Fruit fly (Drosophila melanogaster) whole organism, embryonic: ENCODE results near the gene lectin-37Db.

ENCODE experiments used
- ATbp ChIP-seq: fragments of 200-800 bp; sonication (Bioruptor generic); optimal IDR thresholded peaks from 2 replicates; lab custom pipeline; 2017; ENCODE audit warnings: missing biosample characterization, mild to moderate bottlenecking, missing genetic modification characterization, missing genetic modification reagents
- B-H1 ChIP-seq: fragments of 200-800 bp; sonication (Bioruptor generic); IDR thresholded peaks from 3 replicates; pipeline ENCODE4 v1.3.6; 2022; ENCODE audit warnings: missing biosample characterization, missing genetic modification characterization
- Bgb ChIP-seq: fragments of 200-800 bp; sonication (Bioruptor generic); IDR thresholded peaks from 2 replicates; pipeline ENCODE4 v1.3.6; 2022; ENCODE audit warnings: missing biosample characterization, missing genetic modification characterization; ENCODE audit not compliant: partially characterized antibody
- CG10366 ChIP-seq: fragments of 200-800 bp; sonication (Bioruptor generic); IDR thresholded peaks from 2 replicates; pipeline ENCODE4 v1.3.6; 2022; ENCODE audit warnings: missing biosample characterization, missing genetic modification characterization
- CG10462 ChIP-seq: fragments of 200-800 bp; sonication (Bioruptor generic); optimal IDR thresholded peaks from 2 replicates; lab custom pipeline; 2016; ENCODE audit warnings: missing biosample characterization, missing genetic modification characterization
- CG10565 ChIP-seq: fragments of 200-800 bp; sonication (Bioruptor generic); optimal IDR thresholded peaks from 3 replicates; lab custom pipeline; 2016; ENCODE audit warnings: missing biosample characterization, mild to moderate bottlenecking, missing genetic modification characterization
- CG10654 ChIP-seq: fragments of 200-800 bp; sonication (Bioruptor generic); optimal IDR thresholded peaks from 2 replicates; lab custom pipeline; 2016; ENCODE audit warnings: missing biosample characterization, missing genetic modification characterization
- CG11723 ChIP-seq: fragments of 200-800 bp; sonication (Bioruptor generic); optimal IDR thresholded peaks from 2 replicates; lab custom pipeline; 2017; ENCODE audit warnings: missing biosample characterization, mild to moderate bottlenecking, missing genetic modification characterization
- CG12299 ChIP-seq: fragments of 200-800 bp; sonication (Bioruptor generic); optimal IDR thresholded peaks from 2 replicates; lab custom pipeline; 2018; ENCODE audit warnings: missing biosample characterization, mild to moderate bottlenecking, missing genetic modification characterization
- CG13296 ChIP-seq: fragments of 200-800 bp; sonication (Bioruptor generic); optimal IDR thresholded peaks from 3 replicates; lab custom pipeline; 2018; ENCODE audit warnings: missing biosample characterization, mild to moderate bottlenecking, missing genetic modification characterization
- CG14050 ChIP-seq: fragments of 200-800 bp; sonication (Bioruptor generic); IDR thresholded peaks from 3 replicates; pipeline ENCODE4 v1.3.6; 2022; ENCODE audit warnings: missing biosample characterization, missing genetic modification characterization
- CG1529 ChIP-seq: fragments of 200-800 bp; sonication (Bioruptor generic); optimal IDR thresholded peaks from 3 replicates; lab custom pipeline; 2018; ENCODE audit warnings: missing biosample characterization, missing genetic modification characterization
- CG16813 ChIP-seq: fragments of 200-800 bp; sonication (Bioruptor generic); IDR thresholded peaks from 3 replicates; pipeline ENCODE4 v1.3.6; 2022; ENCODE audit warnings: missing biosample characterization, missing genetic modification characterization; ENCODE audit not compliant: partially characterized antibody
- CG16863 ChIP-seq: fragments of 200-800 bp; sonication (Bioruptor generic); optimal IDR thresholded peaks from 3 replicates; lab custom pipeline; 2016; ENCODE audit warnings: missing biosample characterization, missing genetic modification characterization
- CG18619 ChIP-seq: fragments of 200-800 bp; sonication (Bioruptor generic); optimal IDR thresholded peaks from 3 replicates; lab custom pipeline; 2017; ENCODE audit warnings: missing biosample characterization, mild to moderate bottlenecking, missing genetic modification characterization
- CG33557 ChIP-seq: fragments of 200-800 bp; sonication (Bioruptor generic); optimal IDR thresholded peaks from 2 replicates; lab custom pipeline; 2019; ENCODE audit warnings: missing biosample characterization, mild to moderate bottlenecking, missing genetic modification characterization, moderate library complexity
- CG4282 ChIP-seq: fragments of 200-800 bp; sonication (Bioruptor generic); optimal IDR thresholded peaks from 2 replicates; lab custom pipeline; 2016; ENCODE audit warnings: missing biosample characterization, missing genetic modification characterization
- CG6683 ChIP-seq: fragments of 200-800 bp; sonication (Bioruptor generic); optimal IDR thresholded peaks from 2 replicates; lab custom pipeline; 2017; ENCODE audit warnings: missing biosample characterization, mild to moderate bottlenecking, missing genetic modification characterization, missing genetic modification reagents
- CG6791 ChIP-seq: fragments of 200-800 bp; sonication (Bioruptor generic); IDR thresholded peaks from 3 replicates; pipeline ENCODE4 v1.3.6; 2022; ENCODE audit warnings: missing biosample characterization, missing genetic modification characterization; ENCODE audit not compliant: partially characterized antibody
- CG7745 ChIP-seq: fragments of 200-800 bp; sonication (Bioruptor generic); optimal IDR thresholded peaks from 2 replicates; lab custom pipeline; 2018; ENCODE audit warnings: missing biosample characterization, mild to moderate bottlenecking, missing genetic modification characterization, moderate library complexity
- CG7839 ChIP-seq: fragments of 200-800 bp; sonication (Bioruptor generic); optimal IDR thresholded peaks from 3 replicates; lab custom pipeline; 2018; ENCODE audit warnings: missing biosample characterization, mild to moderate bottlenecking, missing genetic modification characterization, moderate library complexity
- CG7987 ChIP-seq: fragments of 200-800 bp; sonication (Bioruptor generic); optimal IDR thresholded peaks from 2 replicates; lab custom pipeline; 2018; ENCODE audit warnings: missing biosample characterization, mild to moderate bottlenecking, missing genetic modification characterization, moderate library complexity
- CG9876 ChIP-seq: fragments of 200-800 bp; sonication (Bioruptor generic); optimal IDR thresholded peaks from 2 replicates; lab custom pipeline; 2016; ENCODE audit warnings: missing biosample characterization, missing genetic modification characterization
- CHES-1-like ChIP-seq: fragments of 200-800 bp; sonication (Bioruptor generic); optimal IDR thresholded peaks from 2 replicates; lab custom pipeline; 2016; ENCODE audit warnings: missing biosample characterization, missing genetic modification characterization
- D19B ChIP-seq: fragments of 200-800 bp; sonication (Bioruptor generic); optimal IDR thresholded peaks from 2 replicates; lab custom pipeline; 2017; ENCODE audit warnings: missing biosample characterization, mild to moderate bottlenecking, missing genetic modification characterization
- HLH4C ChIP-seq: fragments of 200-800 bp; sonication (Bioruptor generic); IDR thresholded peaks from 3 replicates; pipeline ENCODE4 v1.3.6; 2022; ENCODE audit warnings: missing biosample characterization, missing genetic modification characterization; ENCODE audit not compliant: partially characterized antibody
- Hmx ChIP-seq: fragments of 200-800 bp; sonication (Bioruptor generic); optimal IDR thresholded peaks from 2 replicates; lab custom pipeline; 2016; ENCODE audit warnings: missing biosample characterization, missing genetic modification characterization
- Hr51 ChIP-seq, 2 experiments: fragments of 200-800 bp; sonication (Bioruptor generic); optimal IDR thresholded peaks; 2 replicates in 1 of 2; 3 replicates in 1 of 2; lab custom pipeline; 2016 to 2018; ENCODE audit warnings: missing biosample characterization in 2 of 2, missing genetic modification characterization in 2 of 2, mild to moderate bottlenecking in 1 of 2, moderate library complexity in 1 of 2
- NC2β ChIP-seq: fragments of 200-800 bp; sonication (Bioruptor generic); optimal IDR thresholded peaks from 2 replicates; lab custom pipeline; 2016; ENCODE audit warnings: missing biosample characterization, missing genetic modification characterization
- NFAT ChIP-seq: fragments of 200-800 bp; sonication (Bioruptor generic); IDR thresholded peaks from 2 replicates; pipeline ENCODE4 v1.3.6; 2022; ENCODE audit warnings: missing biosample characterization, missing genetic modification characterization
- Sry-β ChIP-seq: fragments of 200-800 bp; sonication (Bioruptor generic); optimal IDR thresholded peaks from 2 replicates; lab custom pipeline; 2018; ENCODE audit warnings: missing biosample characterization, mild to moderate bottlenecking, missing genetic modification characterization, moderate library complexity
- Xrp1 ChIP-seq: fragments of 200-800 bp; sonication (Bioruptor generic); IDR thresholded peaks from 2 replicates; pipeline ENCODE4 v1.3.6; 2022; ENCODE audit warnings: missing biosample characterization, missing genetic modification characterization
- al ChIP-seq: fragments of 200-800 bp; sonication (Bioruptor generic); IDR thresholded peaks from 2 replicates; pipeline ENCODE4 v1.3.6; 2022; ENCODE audit warnings: missing biosample characterization, missing genetic modification characterization
- az2 ChIP-seq: fragments of 200-800 bp; sonication (Bioruptor generic); optimal IDR thresholded peaks from 3 replicates; lab custom pipeline; 2016; ENCODE audit warnings: missing biosample characterization, missing genetic modification characterization
- bigmax ChIP-seq: fragments of 200-800 bp; sonication (Bioruptor generic); optimal IDR thresholded peaks from 2 replicates; lab custom pipeline; 2018; ENCODE audit warnings: missing biosample characterization, mild to moderate bottlenecking, missing genetic modification characterization
- chif ChIP-seq, 2 experiments: fragments of 200-800 bp; sonication (Bioruptor generic); optimal IDR thresholded peaks; 3 replicates each; lab custom pipeline; 2016; ENCODE audit warnings: missing biosample characterization in 2 of 2, missing genetic modification characterization in 2 of 2
- crp ChIP-seq, 2 experiments: fragments of 200-800 bp; sonication (Bioruptor generic); optimal IDR thresholded peaks; 2 replicates in 1 of 2; 3 replicates in 1 of 2; lab custom pipeline; 2017; ENCODE audit warnings: missing biosample characterization in 2 of 2, missing genetic modification characterization in 2 of 2, mild to moderate bottlenecking in 1 of 2, moderate library complexity in 1 of 2
- emc ChIP-seq: fragments of 200-800 bp; sonication (Bioruptor generic); optimal IDR thresholded peaks from 2 replicates; lab custom pipeline; 2016; ENCODE audit warnings: missing biosample characterization, missing genetic modification characterization
- ems ChIP-seq: fragments of 200-800 bp; sonication (Bioruptor generic); optimal IDR thresholded peaks from 3 replicates; lab custom pipeline; 2016; ENCODE audit warnings: missing biosample characterization, missing genetic modification characterization
- gce ChIP-seq: fragments of 200-800 bp; sonication (Bioruptor generic); IDR thresholded peaks from 3 replicates; pipeline ENCODE4 v1.3.6; 2022; ENCODE audit warnings: missing biosample characterization, missing genetic modification characterization
- h ChIP-seq: fragments of >200 bp; optimal IDR thresholded peaks from 2 replicates; lab custom pipeline; 2017
- mirr ChIP-seq: fragments of 200-800 bp; sonication (Bioruptor generic); optimal IDR thresholded peaks from 3 replicates; lab custom pipeline; 2018; ENCODE audit warnings: missing biosample characterization, mild to moderate bottlenecking, missing genetic modification characterization
- org-1 ChIP-seq: fragments of 200-800 bp; sonication (Bioruptor generic); optimal IDR thresholded peaks from 2 replicates; lab custom pipeline; 2017; ENCODE audit warnings: missing biosample characterization, missing genetic modification characterization
- phol ChIP-seq: fragments of 200-800 bp; sonication (Bioruptor generic); optimal IDR thresholded peaks from 3 replicates; lab custom pipeline; 2018; ENCODE audit warnings: missing biosample characterization, mild to moderate bottlenecking, missing genetic modification characterization, moderate library complexity
- sens-2 ChIP-seq: fragments of 200-800 bp; sonication (Bioruptor generic); IDR thresholded peaks from 2 replicates; pipeline ENCODE4 v1.3.6; 2022; ENCODE audit warnings: missing biosample characterization, missing genetic modification characterization
- slp2 ChIP-seq: fragments of 200-800 bp; sonication (Bioruptor generic); optimal IDR thresholded peaks from 2 replicates; lab custom pipeline; 2016; ENCODE audit warnings: missing biosample characterization, missing genetic modification characterization
- sr ChIP-seq: fragments of 200-800 bp; sonication (Bioruptor generic); IDR thresholded peaks from 3 replicates; pipeline ENCODE4 v1.3.6; 2022; ENCODE audit warnings: missing biosample characterization, missing genetic modification characterization
- tap ChIP-seq: fragments of 200-800 bp; optimal IDR thresholded peaks from 3 replicates; lab custom pipeline; 2019; ENCODE audit warnings: missing biosample characterization, mild to moderate bottlenecking, missing genetic modification characterization, moderate library complexity
- tgo ChIP-seq: fragments of 200-800 bp; sonication (Bioruptor generic); IDR thresholded peaks from 3 replicates; pipeline ENCODE4 v1.3.6; 2022; ENCODE audit warnings: missing biosample characterization, missing genetic modification characterization
- tin ChIP-seq: fragments of 200-800 bp; sonication (Bioruptor generic); optimal IDR thresholded peaks from 3 replicates; lab custom pipeline; 2016; ENCODE audit warnings: missing biosample characterization, missing genetic modification characterization
- tx ChIP-seq: fragments of 200-800 bp; sonication (Bioruptor generic); optimal IDR thresholded peaks from 2 replicates; lab custom pipeline; 2016; ENCODE audit warnings: missing biosample characterization, missing genetic modification characterization
- zfh2 ChIP-seq: fragments of 200-800 bp; sonication (Bioruptor generic); optimal IDR thresholded peaks from 2 replicates; lab custom pipeline; 2016; ENCODE audit warnings: missing biosample characterization, missing genetic modification characterization

lectin-37Db gene

dm6 chr2L:19434260-19434659 is 15.4 kb downstream of the lectin-37Db start (continued):
- TF ChIP-seq NFAT (GFP tag; lab: Robert Waterston, UW) (no peak), phol (tag; lab: Kevin White, UChicago) (no peak), Hmx (GFP tag; lab: Kevin White, UChicago) (no peak), bigmax (no peak), CG9876 (GFP tag; lab: Kevin White, UChicago) (no peak), CG13296 (GFP tag; lab: Kevin White, UChicago) (peak; percentile 78), CG16863 (no peak), CG10366 (no peak), Xrp1 (GFP tag; lab: Robert Waterston, UW) (peak; percentile 68), NC2β (peak; percentile 15), CG7839 (tag; lab: Kevin White, UChicago) (peak; percentile 18), Bgb (GFP tag; lab: Robert Waterston, UW) (no peak), ATbp (GFP tag; lab: Kevin White, UChicago) (peak; percentile 87), CG7745 (tag; lab: Kevin White, UChicago) (peak; percentile 58), tin (GFP tag; lab: Kevin White, UChicago) (no peak), D19B (no peak), CHES-1-like (GFP tag; lab: Kevin White, UChicago) (no peak), mirr (GFP tag; lab: Kevin White, UChicago) (peak; percentile 72), CG10565 (GFP tag; lab: Kevin White, UChicago) (no peak), org-1 (GFP tag; lab: Kevin White, UChicago) (peak; percentile 46), HLH4C (GFP tag; lab: Robert Waterston, UW) (no peak), tap (tag; lab: Kevin White, UChicago) (peak; percentile 75), CG7987 (GFP tag; lab: Kevin White, UChicago) (peak; percentile 82), emc (GFP tag; lab: Kevin White, UChicago) (no peak), CG14050 (GFP tag; lab: Robert Waterston, UW) (no peak), gce (GFP tag; lab: Robert Waterston, UW) (no peak), slp2 (GFP tag; lab: Kevin White, UChicago) (no peak), CG12299 (peak; percentile 22), chif (GFP tag; optimal IDR thresholded peaks at IDR 0.05; lab: Kevin White, UChicago) (peak in 1 of 2 experiments; percentile 3), CG33557 (GFP tag; lab: Kevin White, UChicago) (peak; percentile 91), sens-2 (GFP tag; lab: Robert Waterston, UW) (no peak), CG4282 (no peak), Sry-β (peak; percentile 15), CG16813 (GFP tag; lab: Robert Waterston, UW) (no peak), CG6791 (no peak), CG18619 (GFP tag; lab: Kevin White, UChicago) (no peak), zfh2 (GFP tag; lab: Kevin White, UChicago) (no peak), h (lab: Kevin White, UChicago) (no peak), CG10462 (GFP tag; lab: Kevin White, UChicago) (no peak), CG6683 (GFP tag; lab: Kevin White, UChicago) (peak; percentile 51), sr (GFP tag; lab: Robert Waterston, UW) (no peak), CG1529 (peak; percentile 77), CG11723 (GFP tag; lab: Kevin White, UChicago) (peak; percentile 28), ems (GFP tag; lab: Kevin White, UChicago) (no peak), Hr51 (GFP tag; optimal IDR thresholded peaks at IDR 0.05; lab: Kevin White, UChicago) (no peak), CG10654 (peak; percentile 17), crp (GFP tag; optimal IDR thresholded peaks at IDR 0.05; lab: Kevin White, UChicago) (no peak), tx (GFP tag; lab: Kevin White, UChicago) (no peak), B-H1 (no peak), al (GFP tag; lab: Robert Waterston, UW) (no peak), az2 (peak; percentile 9), tgo (GFP tag; lab: Robert Waterston, UW) (no peak)
